Fruit fly (Drosophila melanogaster) whole organism, pupa: ENCODE results near the gene CG31949.

Experiments
- CG13204 ChIP-seq: fragments of 200-800 bp; sonication (Bioruptor generic); optimal IDR thresholded peaks from 2 replicates; lab custom pipeline; 2018; ENCODE audit warnings: missing biosample characterization, mild to moderate bottlenecking, missing genetic modification characterization, moderate library complexity
- CG15710 ChIP-seq: fragments of 200-800 bp; sonication (Bioruptor generic); optimal IDR thresholded peaks from 2 replicates; lab custom pipeline; 2018; ENCODE audit warnings: missing biosample characterization, mild to moderate bottlenecking, missing genetic modification characterization, moderate library complexity
- CG34367 ChIP-seq: fragments of 200-800 bp; sonication (Bioruptor generic); optimal IDR thresholded peaks from 2 replicates; lab custom pipeline; 2018; ENCODE audit warnings: missing biosample characterization, mild to moderate bottlenecking, missing genetic modification characterization
- CG4496 ChIP-seq: fragments of 200-800 bp; sonication (Bioruptor generic); IDR thresholded peaks from 3 replicates; pipeline ENCODE4 v1.3.6; 2022; ENCODE audit warnings: missing biosample characterization, missing genetic modification characterization

DNA sequence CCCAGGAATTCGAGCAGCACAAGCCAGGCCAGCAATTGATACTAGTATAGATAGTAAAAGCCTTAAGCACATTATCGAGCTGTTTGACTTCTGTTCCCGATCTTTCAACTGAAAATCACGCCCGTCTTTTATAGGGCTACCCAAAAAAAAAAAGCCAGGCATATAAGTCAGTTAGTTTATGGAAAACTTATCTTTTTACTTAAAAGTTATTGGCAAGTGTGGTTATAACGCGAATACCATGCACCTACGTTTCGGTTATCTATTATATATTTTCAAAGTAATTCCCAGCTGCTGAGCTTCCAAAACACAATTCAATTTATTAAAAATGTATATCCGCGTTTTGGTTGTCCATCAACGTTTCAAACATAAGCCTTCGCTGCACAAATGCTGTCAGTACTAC is 13.1 kb upstream of the CG31949 start, which contains the start of gene CG31681:
- no peak for TF ChIP-seq CG13204 (GFP tag; lab: Kevin White, UChicago)
- no peak for TF ChIP-seq CG15710 (tag; lab: Kevin White, UChicago)
- no peak for TF ChIP-seq CG34367
- TF ChIP-seq CG4496 (GFP tag; lab: Robert Waterston, UW) = no peak
